Worm (Caenorhabditis elegans): ENCODE measurements around the gene nhr-133.

The nhr-133 gene

DNA sequence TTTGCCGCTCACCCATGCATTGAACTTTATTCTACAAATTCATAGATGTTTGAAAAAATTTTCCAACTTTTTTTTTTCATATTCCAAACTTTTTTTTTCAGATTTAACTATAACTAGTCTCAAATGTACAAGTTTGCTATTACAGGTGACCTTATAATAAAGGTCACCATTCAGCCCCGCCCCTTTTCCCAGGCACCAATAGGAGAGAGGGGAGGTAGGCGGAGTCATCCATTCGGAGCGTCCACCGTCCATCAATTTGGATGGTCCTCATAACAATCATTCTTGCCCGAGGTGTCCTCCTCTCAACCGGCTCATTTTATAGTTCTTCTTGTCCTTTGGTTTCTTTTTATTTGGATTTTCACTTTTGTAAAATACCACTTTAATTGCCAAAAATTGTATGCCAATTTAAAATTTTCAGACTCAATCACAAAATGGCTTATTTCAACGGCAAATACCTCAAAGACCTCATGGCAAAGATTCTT is 24.0 kb downstream of the nhr-133 start, which contains the start of gene Y5H2B.3:
Gene Y5H2B.3, plus strand, starts transcription at position 432 of the 482 bp plus-strand sequence.
- TF ChIP-seq nfya-1 (tag; optimal IDR thresholded peaks at IDR 0.05): peak; percentile 60
- TF ChIP-seq lim-6 (tag; optimal IDR thresholded peaks at IDR 0.05): no peak

DNA sequence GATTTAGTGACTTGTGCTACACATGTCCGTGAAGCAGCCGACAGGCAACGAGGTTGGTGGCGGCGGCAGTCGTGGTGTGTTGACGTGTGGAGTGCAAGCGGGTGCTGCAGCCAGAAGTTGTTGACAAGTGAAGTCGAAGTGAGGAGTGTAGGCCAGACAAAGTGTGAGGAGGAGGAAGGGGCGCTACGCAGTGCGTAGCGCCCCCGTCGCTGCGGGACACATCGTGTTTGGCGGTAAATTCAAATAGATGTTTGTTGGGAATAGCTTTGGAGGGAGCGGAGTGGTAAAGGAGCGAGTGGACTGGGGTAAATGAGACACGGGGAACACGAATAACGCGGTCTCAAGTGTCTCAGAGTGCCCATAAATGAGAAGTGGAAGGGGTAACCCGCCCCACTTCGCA is 26.4 kb downstream of the nhr-133 start:
- no peak for TF ChIP-seq ref-2 (tag; optimal IDR thresholded peaks at IDR 0.05)
- TF ChIP-seq ceh-45 (GFP tag; IDR thresholded peaks at IDR 0.05): no peak
- no peak for TF ChIP-seq ceh-24 (tag; optimal IDR thresholded peaks at IDR 0.05)
- TF ChIP-seq elt-4 (tag; optimal IDR thresholded peaks at IDR 0.05): peak; percentile 5
- TF ChIP-seq nhr-11 (tag; optimal IDR thresholded peaks at IDR 0.05): no peak
- no peak for TF ChIP-seq sox-2 (GFP tag; IDR thresholded peaks at IDR 0.05)
- TF ChIP-seq K02D7.2 (tag; optimal IDR thresholded peaks at IDR 0.05): no peak

DNA sequence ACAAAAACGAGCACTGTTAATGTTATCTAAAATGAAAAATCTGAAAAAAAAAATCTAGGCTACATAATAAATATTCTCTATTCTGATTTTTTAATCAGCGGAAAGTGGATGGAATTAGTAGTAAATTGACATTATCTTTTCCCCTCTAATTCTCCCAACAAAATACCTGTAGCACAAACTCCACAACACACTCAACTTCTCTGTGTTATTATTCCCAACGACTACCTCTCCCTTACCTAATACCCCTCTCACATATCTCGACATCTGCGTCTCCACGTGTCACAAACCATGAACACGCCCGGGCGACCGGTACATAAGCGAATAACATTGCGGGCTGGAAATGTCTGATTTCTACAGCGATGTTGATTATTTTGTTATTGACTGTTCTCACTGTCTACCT is 28.8 kb downstream of the nhr-133 start, which contains the start of gene cyp-33C2:
Gene cyp-33C2, plus strand, starts transcription at position 327 of the 400 bp plus-strand sequence.
- TF ChIP-seq npax-4 (tag; optimal IDR thresholded peaks at IDR 0.05) (no peak), mec-3 (tag; optimal IDR thresholded peaks at IDR 0.05; ENCODE audit: borderline replicate concordance) (no peak), ceh-31 (tag; optimal IDR thresholded peaks at IDR 0.05) (no peak), pha-4 (tag; optimal IDR thresholded peaks at IDR 0.05) (no peak), Y22D7AL.16 (tag; optimal IDR thresholded peaks at IDR 0.05) (no peak), gmeb-2 (tag; optimal IDR thresholded peaks at IDR 0.05) (no peak), dmd-4 (tag; optimal IDR thresholded peaks at IDR 0.05; ENCODE audit: borderline replicate concordance) (no peak), pros-1 (tag; optimal IDR thresholded peaks at IDR 0.05) (no peak), fkh-6 (tag; optimal IDR thresholded peaks at IDR 0.05) (no peak), lin-11 (tag; optimal IDR thresholded peaks at IDR 0.05) (no peak)

DNA sequence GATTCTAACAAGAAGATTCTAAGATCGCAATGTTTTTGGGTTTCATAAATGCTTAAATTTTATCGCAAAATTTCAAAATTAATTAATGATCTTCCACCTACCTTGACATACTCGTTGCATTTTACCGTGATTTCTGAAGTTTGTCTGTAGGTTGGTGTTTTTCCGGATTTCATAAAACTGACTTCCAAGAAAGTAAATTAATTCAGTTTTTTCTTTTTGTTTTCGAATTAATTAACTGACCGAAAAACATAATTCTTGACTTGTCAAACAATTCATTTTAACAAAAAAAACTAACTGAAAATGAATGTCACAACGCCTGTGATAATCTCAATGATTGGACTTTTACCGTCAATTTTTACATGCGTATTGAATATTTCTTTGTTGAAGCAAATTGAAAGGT is 30.2 kb downstream of the nhr-133 start, which contains the start of gene srbc-16:
Gene srbc-16, plus strand, starts transcription at position 301 of the 400 bp plus-strand sequence.
- TF ChIP-seq pha-2 (tag; optimal IDR thresholded peaks at IDR 0.05): no peak
- no peak for TF ChIP-seq tbx-7 (tag; optimal IDR thresholded peaks at IDR 0.05)
- TF ChIP-seq mec-3 (tag; optimal IDR thresholded peaks at IDR 0.05; ENCODE audit: borderline replicate concordance): no peak
- no peak for TF ChIP-seq ceh-6 (GFP tag; optimal IDR thresholded peaks at IDR 0.05)
- TF ChIP-seq ama-1 (optimal IDR thresholded peaks at IDR 0.05): no peak
- no peak for TF ChIP-seq ceh-48 (tag; optimal IDR thresholded peaks at IDR 0.05)
- TF ChIP-seq fkh-10 (GFP tag; optimal IDR thresholded peaks at IDR 0.05): no peak
- TF ChIP-seq fkh-6 (tag; optimal IDR thresholded peaks at IDR 0.05): no peak
- TF ChIP-seq unc-86 (tag; optimal IDR thresholded peaks at IDR 0.05): no peak
- no peak for TF ChIP-seq elt-2 (tag; optimal IDR thresholded peaks at IDR 0.05)

DNA sequence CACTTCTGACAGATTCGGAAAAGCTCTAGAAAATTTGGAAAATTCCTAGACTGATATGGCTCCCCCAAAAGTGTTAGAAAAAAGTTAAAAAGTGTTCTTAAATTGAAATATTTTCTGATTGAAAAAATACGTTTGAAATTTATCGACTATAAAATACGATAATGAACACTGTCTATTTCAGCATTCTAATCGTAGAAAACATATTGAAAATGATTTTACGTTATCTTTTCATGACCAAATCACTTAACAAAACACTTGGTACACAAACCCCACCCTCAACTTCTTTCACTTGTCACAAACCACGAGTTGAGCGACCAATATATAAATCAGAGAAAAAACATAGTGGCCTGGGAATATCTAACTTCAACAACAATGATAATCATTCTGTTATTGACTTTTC is 32.7 kb downstream of the nhr-133 start, which contains the start of gene cyp-33C1:
Gene cyp-33C1, plus strand, starts transcription at position 301 of the 400 bp plus-strand sequence.
- TF ChIP-seq ref-2 (tag; optimal IDR thresholded peaks at IDR 0.05) (no peak), ztf-16 (tag; optimal IDR thresholded peaks at IDR 0.05) (no peak), madf-2 (tag; optimal IDR thresholded peaks at IDR 0.05) (no peak), ceh-18 (tag; optimal IDR thresholded peaks at IDR 0.05) (no peak), tbx-7 (tag; optimal IDR thresholded peaks at IDR 0.05) (no peak), pqm-1 (tag; optimal IDR thresholded peaks at IDR 0.05) (no peak), sox-2 (GFP tag; IDR thresholded peaks at IDR 0.05) (no peak), nhr-232 (tag; optimal IDR thresholded peaks at IDR 0.05) (no peak), ttx-3 (tag; optimal IDR thresholded peaks at IDR 0.05) (no peak), ceh-14 (tag; optimal IDR thresholded peaks at IDR 0.05) (no peak), unc-86 (tag; optimal IDR thresholded peaks at IDR 0.05) (no peak), tbx-2 (tag; optimal IDR thresholded peaks at IDR 0.05) (no peak), pat-9 (tag; optimal IDR thresholded peaks at IDR 0.05) (no peak), unc-3 (GFP tag; conservative IDR thresholded peaks at IDR 0.05) (no peak), unc-3 (tag; optimal IDR thresholded peaks at IDR 0.05) (no peak), ceh-34 (tag; optimal IDR thresholded peaks at IDR 0.05) (no peak)
